Worm (Caenorhabditis elegans) whole organism, L1 larva: ENCODE data around the gene asp-1.

Source experiments
- blmp-1 ChIP-seq: fragments of 150-350 bp; optimal IDR thresholded peaks from 2 replicates; lab custom pipeline; 2014; ENCODE audit warnings: missing biosample characterization, missing genetic modification characterization
- dpl-1 ChIP-seq, 3 experiments: fragments of 150-350 bp in 2 of 3; sonication (generic microtip) in 1 of 3; optimal IDR thresholded peaks; 2 replicates each; lab custom pipeline; 2014 to 2017; ENCODE audit warnings: missing biosample characterization in 3 of 3, missing genetic modification characterization in 3 of 3, missing genetic modification reagents in 3 of 3
- elt-2 ChIP-seq: sonication (generic microtip); optimal IDR thresholded peaks from 2 replicates; lab custom pipeline; 2016; ENCODE audit warnings: missing genetic modification characterization, mild to moderate bottlenecking, inconsistent platforms, missing compliant biosample characterization, missing genetic modification reagents
- fkh-10 ChIP-seq: sonication (generic microtip); optimal IDR thresholded peaks from 2 replicates; lab custom pipeline; 2017; ENCODE audit warnings: missing biosample characterization, missing genetic modification reagents, missing genetic modification characterization
- isw-1 ChIP-seq: fragments of 200-800 bp; sonication (Bioruptor generic); IDR thresholded peaks from 2 replicates; pipeline ENCODE4 v1.3.6; 2022; ENCODE audit warnings: missing genetic modification characterization, missing compliant biosample characterization
- jun-1 ChIP-seq: fragments of 150-350 bp; optimal IDR thresholded peaks from 2 replicates; lab custom pipeline; 2014; ENCODE audit warnings: missing biosample characterization, missing genetic modification reagents, missing genetic modification characterization
- lin-35 ChIP-seq, 2 experiments: fragments of 150-350 bp; optimal IDR thresholded peaks; 2 replicates each; lab custom pipeline; 2014; ENCODE audit warnings: missing biosample characterization in 2 of 2, missing genetic modification characterization in 2 of 2, missing genetic modification reagents in 2 of 2
- lsy-2 ChIP-seq, 2 experiments: fragments of 150-350 bp; optimal IDR thresholded peaks; 2 replicates each; lab custom pipeline; 2014; ENCODE audit warnings: missing biosample characterization in 2 of 2, missing genetic modification characterization in 2 of 2
- mep-1 ChIP-seq: fragments of 150-350 bp; optimal IDR thresholded peaks from 2 replicates; lab custom pipeline; 2014; ENCODE audit warnings: missing biosample characterization, missing genetic modification characterization
- pag-3 ChIP-seq: sonication (generic microtip); optimal IDR thresholded peaks from 2 replicates; lab custom pipeline; 2017; ENCODE audit warnings: missing genetic modification characterization, mild to moderate bottlenecking, missing compliant biosample characterization, antibody characterized with exemption, borderline replicate concordance; ENCODE audit not compliant: insufficient read depth
- unc-86 ChIP-seq: sonication (generic microtip); optimal IDR thresholded peaks from 2 replicates; lab custom pipeline; 2016; ENCODE audit warnings: missing genetic modification characterization, missing compliant biosample characterization
- zip-4 ChIP-seq: fragments of 200-800 bp; sonication (Bioruptor generic); optimal IDR thresholded peaks from 2 replicates; lab custom pipeline; 2018; ENCODE audit warnings: mild to moderate bottlenecking, missing genetic modification characterization, moderate library complexity, missing compliant biosample characterization

ce11 chrV:19010405-19010804, 40.1 kb downstream of the asp-1 start:
- TF ChIP-seq blmp-1, result no peak
- TF ChIP-seq isw-1 (GFP tag; lab: Robert Waterston, UW), result no peak
- TF ChIP-seq mep-1 (tag; lab: Kevin White, UChicago), result no peak
- TF ChIP-seq lsy-2 (tag; optimal IDR thresholded peaks at IDR 0.05; lab: Kevin White, UChicago), result no peak
- no peak for TF ChIP-seq zip-4 (GFP tag; lab: Kevin White, UChicago)
- TF ChIP-seq jun-1, result no peak
- no peak for TF ChIP-seq pag-3
- no peak for TF ChIP-seq fkh-10
- no peak for TF ChIP-seq unc-86 (tag; lab: Kevin White, UChicago)
- no peak for TF ChIP-seq dpl-1 (GFP tag; optimal IDR thresholded peaks at IDR 0.05; lab: Kevin White, UChicago)
- no peak for TF ChIP-seq elt-2 (tag; lab: Kevin White, UChicago)
- TF ChIP-seq lin-35 (GFP tag; optimal IDR thresholded peaks at IDR 0.05; lab: Kevin White, UChicago), result no peak
